Fruit fly (Drosophila melanogaster) whole organism, embryonic: Measurements from ENCODE around the gene Cralbp.
A peak's percentile ranks its signal among the peaks of the same experiment; 100 is the strongest.

Experiments used
- CG12299 ChIP-seq: fragments of 200-800 bp; sonication (Bioruptor generic); optimal IDR thresholded peaks from 2 replicates; lab custom pipeline; 2018; ENCODE audit warnings: missing biosample characterization, mild to moderate bottlenecking, missing genetic modification characterization
- CG1603 ChIP-seq: fragments of 200-800 bp; sonication (Bioruptor generic); optimal IDR thresholded peaks from 2 replicates; lab custom pipeline; 2019; ENCODE audit warnings: missing biosample characterization, mild to moderate bottlenecking, missing genetic modification characterization, moderate library complexity
- Doc3 ChIP-seq: fragments of 200-800 bp; sonication (Bioruptor generic); IDR thresholded peaks from 3 replicates; pipeline ENCODE4 v1.3.6; 2022; ENCODE audit warnings: missing biosample characterization, missing genetic modification characterization; ENCODE audit not compliant: partially characterized antibody
- Gsc ChIP-seq: fragments of 200-800 bp; sonication (Bioruptor generic); IDR thresholded peaks from 2 replicates; pipeline ENCODE4 v1.3.6; 2022; ENCODE audit warnings: missing biosample characterization, missing genetic modification characterization
- hbn ChIP-seq: fragments of 200-800 bp; sonication (Bioruptor generic); IDR thresholded peaks from 2 replicates; pipeline ENCODE4 v1.3.6; 2022; ENCODE audit warnings: missing biosample characterization, missing genetic modification characterization; ENCODE audit not compliant: partially characterized antibody
- jigr1 ChIP-seq: fragments of 200-800 bp; sonication (Bioruptor generic); IDR thresholded peaks from 3 replicates; pipeline ENCODE4 v1.3.6; 2022; ENCODE audit warnings: missing biosample characterization, missing genetic modification characterization

Gene Cralbp

dm6 chr3L:5749616-5750336 is 36.7 kb downstream of the Cralbp start (continued):
- TF ChIP-seq jigr1 (GFP tag; lab: Robert Waterston, UW) (no peak), Gsc (GFP tag; lab: Robert Waterston, UW) (no peak), CG12299 (no peak), Doc3 (GFP tag; lab: Robert Waterston, UW) (no peak), hbn (GFP tag; lab: Robert Waterston, UW) (no peak), CG1603 (tag; lab: Kevin White, UChicago) (peak; percentile 59)
